Fruit fly (Drosophila melanogaster): ENCODE data around the gene Hers.
A peak's percentile ranks its signal among the peaks of the same experiment; 100 is the strongest.

Gene Hers

DNA sequence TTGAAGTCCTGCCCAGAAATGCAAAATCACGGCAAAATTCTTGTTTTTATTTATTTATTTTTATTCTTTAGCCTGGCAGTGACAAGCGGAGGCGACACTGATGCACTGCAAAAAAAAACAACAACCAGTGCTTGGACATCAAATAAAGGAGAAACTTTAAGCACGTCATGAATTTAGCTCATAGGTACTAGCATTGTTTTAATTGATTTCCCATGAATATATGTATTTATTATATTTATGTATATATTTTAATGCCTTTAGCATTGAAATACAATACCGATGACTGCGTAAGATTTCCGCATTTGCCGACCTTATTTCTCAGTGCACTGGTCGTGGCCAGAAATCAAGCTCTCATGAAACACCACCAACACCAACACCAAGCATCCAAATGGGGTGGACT, 47.3 kb upstream of the Hers start (continued):
- TF ChIP-seq Fer1 (GFP tag; optimal IDR thresholded peaks at IDR 0.05) = peak; percentile 40
- TF ChIP-seq CG2678 (tag; optimal IDR thresholded peaks at IDR 0.05) = peak; percentile 56
- peak; percentile 24 for TF ChIP-seq CoRest (tag; optimal IDR thresholded peaks at IDR 0.05)
- peak; percentile 40 for TF ChIP-seq Sox102F (GFP tag; optimal IDR thresholded peaks at IDR 0.05)
- TF ChIP-seq onecut (GFP tag; IDR thresholded peaks at IDR 0.05) = no peak
- peak; percentile 26 for TF ChIP-seq Blimp-1 (GFP tag; optimal IDR thresholded peaks at IDR 0.05)
- peak; percentile 31 for TF ChIP-seq zf30C (GFP tag; optimal IDR thresholded peaks at IDR 0.05)
- TF ChIP-seq lmd (GFP tag; IDR thresholded peaks at IDR 0.05) = 0 out of 2 replicates have a peak, but pooled peaks have one; percentile 20
- peak; percentile 20 for TF ChIP-seq CG15269 (tag; optimal IDR thresholded peaks at IDR 0.05)
- TF ChIP-seq MESR4 (GFP tag; optimal IDR thresholded peaks at IDR 0.05) = no peak
- TF ChIP-seq Meics (GFP tag; optimal IDR thresholded peaks at IDR 0.05) = peak; percentile 30
- TF ChIP-seq bsh (GFP tag; optimal IDR thresholded peaks at IDR 0.05) = peak in 1 of 2 experiments; percentile 30
- TF ChIP-seq Doc3 (GFP tag; IDR thresholded peaks at IDR 0.05; ENCODE audit: partially characterized antibody) = no peak
- TF ChIP-seq CG12155 (GFP tag; optimal IDR thresholded peaks at IDR 0.05) = no peak
- peak; percentile 45 for TF ChIP-seq Oli (tag; optimal IDR thresholded peaks at IDR 0.05)
- TF ChIP-seq ATbp (GFP tag; optimal IDR thresholded peaks at IDR 0.05) = peak; percentile 21
- no peak for TF ChIP-seq exex (tag; optimal IDR thresholded peaks at IDR 0.05)
- peak; percentile 4 for TF ChIP-seq CG12659 (GFP tag; optimal IDR thresholded peaks at IDR 0.05)
- peak; percentile 42 for TF ChIP-seq CG7839 (tag; optimal IDR thresholded peaks at IDR 0.05)
- TF ChIP-seq CG13424 (tag; optimal IDR thresholded peaks at IDR 0.05) = peak; percentile 16
- TF ChIP-seq CG10979 (tag; optimal IDR thresholded peaks at IDR 0.05) = no peak
- peak; percentile 9 for TF ChIP-seq CG30403 (GFP tag; optimal IDR thresholded peaks at IDR 0.05)

DNA sequence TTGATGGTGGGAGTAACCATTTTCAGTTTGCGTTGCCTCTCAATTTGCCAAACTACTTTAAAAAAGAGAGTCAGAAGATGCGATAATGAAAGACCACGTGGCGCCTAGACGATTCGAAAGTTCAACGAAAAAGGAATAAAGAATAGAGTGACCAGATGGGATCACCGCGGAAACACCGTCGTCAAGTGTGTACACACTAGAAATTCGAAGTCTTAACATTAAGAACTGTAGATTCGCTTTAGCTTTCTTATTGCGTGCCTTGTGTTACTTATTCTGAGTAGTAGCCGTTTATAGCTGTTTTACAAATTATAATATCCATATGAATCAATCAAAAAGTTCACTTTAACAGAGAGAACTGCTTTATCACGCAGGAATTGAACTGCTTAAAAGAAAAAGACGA, 42.0 kb upstream of the Hers start, which contains the start of gene SkpE:
Gene SkpE (minus strand): TSS at position 101 of the 400 bp plus-strand sequence.
- TF ChIP-seq hbn (GFP tag; IDR thresholded peaks at IDR 0.05; ENCODE audit: partially characterized antibody) (no peak), dm (GFP tag; optimal IDR thresholded peaks at IDR 0.05) (no peak), NC2β (GFP tag; optimal IDR thresholded peaks at IDR 0.05) (no peak), CG31388 (GFP tag; optimal IDR thresholded peaks at IDR 0.05) (no peak), CG14710 (tag; optimal IDR thresholded peaks at IDR 0.05) (peak; percentile 83), Hr51 (GFP tag; optimal IDR thresholded peaks at IDR 0.05) (no peak), lmd (GFP tag; IDR thresholded peaks at IDR 0.05) (no peak), stwl (tag; optimal IDR thresholded peaks at IDR 0.05) (peak; percentile 15), crc (GFP tag; optimal IDR thresholded peaks at IDR 0.05) (no peak), CG18599 (GFP tag; optimal IDR thresholded peaks at IDR 0.05) (no peak)

DNA sequence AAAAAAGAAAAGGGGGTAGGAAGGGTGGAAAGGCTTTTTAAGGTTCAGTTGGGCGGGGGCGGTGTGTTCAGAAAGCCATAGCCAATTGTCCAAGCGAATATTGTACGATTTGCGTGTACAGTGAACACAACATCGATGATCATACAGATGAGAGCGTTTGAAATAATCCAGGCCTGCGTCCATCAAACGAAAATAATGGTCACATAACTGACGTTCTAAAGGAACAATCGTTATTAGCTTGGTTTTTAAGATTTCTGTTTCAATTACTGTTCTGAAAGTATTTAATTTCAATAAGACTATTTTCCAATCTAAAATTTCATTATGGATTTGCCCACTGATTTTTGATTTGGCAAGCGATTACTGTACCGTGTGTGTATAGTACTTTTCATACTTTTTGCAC, 40.8 kb upstream of the Hers start:
- peak; percentile 4 for TF ChIP-seq CoRest (tag; optimal IDR thresholded peaks at IDR 0.05)
- TF ChIP-seq CG12391 (tag; optimal IDR thresholded peaks at IDR 0.05) = peak; percentile 2
- peak; percentile 25 for TF ChIP-seq CG7839 (tag; optimal IDR thresholded peaks at IDR 0.05)
- TF ChIP-seq CG2120 (GFP tag; optimal IDR thresholded peaks at IDR 0.05) = peak; percentile 44
- peak; percentile 30 for TF ChIP-seq CG13424 (tag; optimal IDR thresholded peaks at IDR 0.05)
- TF ChIP-seq Oli (tag; optimal IDR thresholded peaks at IDR 0.05) = peak; percentile 13
- peak; percentile 39 for TF ChIP-seq gem (tag; optimal IDR thresholded peaks at IDR 0.05)
- TF ChIP-seq prd (optimal IDR thresholded peaks at IDR 0.05) = no peak
- TF ChIP-seq prd (GFP tag; IDR thresholded peaks at IDR 0.05) = peak; percentile 30; the same call in 1 of the 3 replicates
- TF ChIP-seq CG7556 (GFP tag; optimal IDR thresholded peaks at IDR 0.05) = peak; percentile 24
- no peak for TF ChIP-seq Mad (GFP tag; optimal IDR thresholded peaks at IDR 0.05)
- 0 out of 3 replicates have a peak, but pooled peaks have one; percentile 17 for TF ChIP-seq CG17361 (GFP tag; IDR thresholded peaks at IDR 0.05)
- peak; percentile 10 for TF ChIP-seq lab (GFP tag; optimal IDR thresholded peaks at IDR 0.05)
- TF ChIP-seq eve (GFP tag; optimal IDR thresholded peaks at IDR 0.05) = peak in 1 of 2 experiments; percentile 17
- TF ChIP-seq Med (GFP tag) = peak; percentile 60
- no peak for TF ChIP-seq bab2 (GFP tag; optimal IDR thresholded peaks at IDR 0.05)
- peak; percentile 32 for TF ChIP-seq CG18599 (GFP tag; optimal IDR thresholded peaks at IDR 0.05)
- no peak for TF ChIP-seq pan (optimal IDR thresholded peaks at IDR 0.05)
- peak in 1 of 2 experiments; percentile 11 for TF ChIP-seq pan (GFP tag; optimal IDR thresholded peaks at IDR 0.05 in 1 of 2, IDR thresholded peaks at IDR 0.05 in 1 of 2)
- 0 out of 2 replicates have a peak, but pooled peaks have one; percentile 9 for TF ChIP-seq CG4404 (GFP tag; IDR thresholded peaks at IDR 0.05)
- peak in 1 of 2 experiments; percentile 27 for TF ChIP-seq Hr51 (GFP tag; optimal IDR thresholded peaks at IDR 0.05)
- peak; percentile 36 for TF ChIP-seq Meics (GFP tag; optimal IDR thresholded peaks at IDR 0.05)
